Fruit fly (Drosophila melanogaster) whole organism, adult: ENCODE results near the gene CG2186.

ENCODE experiments used
- CG14711 ChIP-seq: fragments of 200-800 bp; sonication (Bioruptor generic); optimal IDR thresholded peaks from 2 replicates; lab custom pipeline; 2018; ENCODE audit warnings: missing biosample characterization, mild to moderate bottlenecking, missing genetic modification characterization, moderate library complexity
- CG7045 ChIP-seq: fragments of 200-800 bp; sonication (Bioruptor generic); optimal IDR thresholded peaks from 2 replicates; lab custom pipeline; 2017; ENCODE audit warnings: missing biosample characterization, mild to moderate bottlenecking, missing genetic modification characterization
- CG7101 ChIP-seq: fragments of 200-800 bp; sonication (Bioruptor generic); optimal IDR thresholded peaks from 2 replicates; lab custom pipeline; 2018; ENCODE audit warnings: missing biosample characterization, mild to moderate bottlenecking, missing genetic modification characterization, moderate library complexity
- Crg-1 ChIP-seq: fragments of 200-800 bp; sonication (Bioruptor generic); optimal IDR thresholded peaks from 2 replicates; lab custom pipeline; 2016; ENCODE audit warnings: missing biosample characterization, missing genetic modification characterization
- bab1 ChIP-seq: fragments of 200-800 bp; sonication (Bioruptor generic); optimal IDR thresholded peaks from 3 replicates; lab custom pipeline; 2019; ENCODE audit warnings: missing biosample characterization, mild to moderate bottlenecking, missing genetic modification characterization, moderate library complexity
- cnc ChIP-seq, 2 experiments: fragments of >200 bp; optimal IDR thresholded peaks; 2 replicates each; lab custom pipeline; 2017
- kay ChIP-seq: fragments of 200-800 bp; sonication (Bioruptor generic); peaks from one replicate; lab custom pipeline; 2016; ENCODE audit warnings: missing biosample characterization, missing genetic modification characterization, borderline replicate concordance
- tj ChIP-seq: fragments of 200-800 bp; sonication (Bioruptor generic); optimal IDR thresholded peaks from 3 replicates; lab custom pipeline; 2017; ENCODE audit warnings: missing biosample characterization, mild to moderate bottlenecking, missing genetic modification characterization, moderate library complexity

DNA sequence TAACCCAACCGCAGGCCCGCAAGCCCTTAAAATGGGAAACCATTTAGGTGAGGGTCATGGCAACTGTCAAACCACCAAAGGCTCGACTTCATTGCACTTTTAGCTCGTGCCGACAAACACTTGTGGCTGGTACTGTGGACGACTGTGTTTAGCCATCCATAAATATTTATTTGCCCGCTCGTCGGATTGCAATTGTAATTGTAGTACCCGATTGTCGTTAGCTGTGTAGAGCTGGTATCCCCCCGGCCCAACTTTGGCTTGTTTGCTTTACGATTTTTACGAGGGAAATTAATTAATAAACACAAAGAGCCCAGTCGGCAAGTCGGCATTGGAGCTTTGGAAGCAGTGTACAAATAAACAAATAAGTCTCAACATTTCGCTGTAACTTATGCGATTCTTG lies 12.2 kb upstream of the CG2186 start:
- TF ChIP-seq CG7101 (tag; lab: Kevin White, UChicago) (peak; percentile 42), CG7045 (no peak), bab1 (GFP tag; lab: Kevin White, UChicago) (no peak), tj (GFP tag; lab: Kevin White, UChicago) (no peak), kay (no peak), CG14711 (no peak), cnc (optimal IDR thresholded peaks at IDR 0.05; lab: Kevin White, UChicago) (no peak), Crg-1 (GFP tag; lab: Kevin White, UChicago) (no peak)
